Worm (Caenorhabditis elegans): ENCODE measurements around the gene C02B10.3.
A peak's percentile ranks its signal among the peaks of the same experiment; 100 is the strongest.

DNA sequence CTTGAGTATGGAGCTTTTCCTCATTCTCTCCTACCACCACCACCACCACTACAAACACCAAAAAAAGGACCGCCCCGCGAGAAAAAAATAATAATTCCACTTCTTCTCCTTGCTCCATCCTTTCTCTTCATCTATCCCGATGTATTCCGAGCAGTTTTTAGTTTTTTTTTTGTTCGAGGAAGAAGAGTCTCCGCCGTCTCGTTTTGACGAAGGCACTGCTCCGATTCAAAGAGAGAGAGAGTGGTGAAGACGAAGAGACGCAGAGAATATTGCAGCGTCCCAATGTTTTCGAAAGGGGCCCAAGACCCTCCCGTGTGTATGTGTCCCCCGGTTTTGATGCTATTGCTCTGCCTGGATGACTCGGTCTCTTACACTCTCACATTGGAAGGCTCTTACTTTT, 22.0 kb downstream of the C02B10.3 start:
- TF ChIP-seq nhr-77 (tag; optimal IDR thresholded peaks at IDR 0.05) (no peak), nhr-23 (tag; optimal IDR thresholded peaks at IDR 0.05) (no peak), nhr-10 (tag; optimal IDR thresholded peaks at IDR 0.05) (no peak), unc-55 (GFP tag; optimal IDR thresholded peaks at IDR 0.05) (peak; percentile 25), sma-3 (GFP tag; optimal IDR thresholded peaks at IDR 0.05) (no peak)

All from whole organism, L2 larva.